Worm (Caenorhabditis elegans) whole organism, L4 larva: ENCODE measurements around the gene T20D4.12.
A peak's percentile ranks its signal among the peaks of the same experiment; 100 is the strongest.

ENCODE experiments used
- F26F4.8 ChIP-seq: fragments of 200-800 bp; sonication (Bioruptor generic); conservative IDR thresholded peaks from 2 replicates; pipeline ENCODE4 v1.3.6; 2022; ENCODE audit warnings: missing genetic modification characterization, missing compliant biosample characterization
- F37D6.2 ChIP-seq: sonication (generic microtip); optimal IDR thresholded peaks from 2 replicates; lab custom pipeline; 2016; ENCODE audit warnings: mild to moderate bottlenecking, missing genetic modification characterization, missing compliant biosample characterization
- F49E8.2 ChIP-seq: sonication (generic microtip); optimal IDR thresholded peaks from 2 replicates; lab custom pipeline; 2016; ENCODE audit warnings: missing compliant biosample characterization, mild to moderate bottlenecking, missing genetic modification characterization, borderline replicate concordance
- T20F7.1 ChIP-seq: fragments of 200-800 bp; sonication (Bioruptor generic); optimal IDR thresholded peaks from 2 replicates; lab custom pipeline; 2018; ENCODE audit warnings: mild to moderate bottlenecking, missing genetic modification characterization, missing compliant biosample characterization
- T26A8.4 ChIP-seq: fragments of 200-800 bp; sonication (Bioruptor generic); IDR thresholded peaks from 2 replicates; pipeline ENCODE4 v1.3.6; 2022; ENCODE audit warnings: missing genetic modification characterization, missing compliant biosample characterization
- aha-1 ChIP-seq: fragments of 150-350 bp; peaks from one replicate; lab custom pipeline; 2014; ENCODE audit warnings: missing biosample characterization, missing genetic modification characterization
- aly-2 ChIP-seq: sonication (generic microtip); optimal IDR thresholded peaks from 2 replicates; lab custom pipeline; 2018; ENCODE audit warnings: missing biosample characterization, missing genetic modification characterization
- ceh-32 ChIP-seq: sonication (generic microtip); optimal IDR thresholded peaks from 2 replicates; lab custom pipeline; 2016; ENCODE audit warnings: mild to moderate bottlenecking, missing genetic modification characterization, missing compliant biosample characterization; ENCODE audit not compliant: poor library complexity
- ceh-62 ChIP-seq: sonication (generic microtip); optimal IDR thresholded peaks from 2 replicates; lab custom pipeline; 2017; ENCODE audit warnings: missing biosample characterization, missing genetic modification characterization
- daf-19 ChIP-seq: fragments of 200-800 bp; sonication (Bioruptor generic); conservative IDR thresholded peaks from 2 replicates; pipeline ENCODE4 v1.3.6; 2022; ENCODE audit warnings: missing genetic modification characterization, missing compliant biosample characterization
- dmd-9 ChIP-seq: fragments of 200-800 bp; sonication (Bioruptor generic); IDR thresholded peaks from 2 replicates; pipeline ENCODE4 v1.3.6; 2022; ENCODE audit warnings: missing genetic modification reagents, missing genetic modification characterization, missing compliant biosample characterization
- dpl-1 ChIP-seq: fragments of 150-350 bp; optimal IDR thresholded peaks from 2 replicates; lab custom pipeline; 2014; ENCODE audit warnings: missing biosample characterization, missing genetic modification reagents, missing genetic modification characterization
- egl-43 ChIP-seq: fragments of 200-800 bp; sonication (Bioruptor generic); IDR thresholded peaks from 2 replicates; pipeline ENCODE4 v1.3.6; 2022; ENCODE audit warnings: missing genetic modification reagents, missing genetic modification characterization, missing compliant biosample characterization
- hif-1 ChIP-seq, 2 experiments: sonication (generic microtip); optimal IDR thresholded peaks; 2 replicates each; lab custom pipeline; 2016 to 2017; ENCODE audit warnings: missing compliant biosample characterization in 2 of 2, missing genetic modification characterization in 2 of 2, missing genetic modification reagents in 2 of 2, missing genotype in 2 of 2, mild to moderate bottlenecking in 1 of 2
- hlh-11 ChIP-seq: fragments of 200-800 bp; sonication (Bioruptor generic); optimal IDR thresholded peaks from 2 replicates; lab custom pipeline; 2018; ENCODE audit warnings: mild to moderate bottlenecking, missing genetic modification characterization, missing compliant biosample characterization
- hmg-1.1 ChIP-seq: fragments of 200-800 bp; sonication (Bioruptor generic); IDR thresholded peaks from 2 replicates; pipeline ENCODE4 v1.3.6; 2022; ENCODE audit warnings: missing genetic modification reagents, missing genetic modification characterization, missing compliant biosample characterization
- lin-39 ChIP-seq: fragments of 150-350 bp; optimal IDR thresholded peaks from 2 replicates; lab custom pipeline; 2014; ENCODE audit warnings: missing biosample characterization, missing genetic modification reagents, missing genetic modification characterization
- mdl-1 ChIP-seq, 2 experiments: fragments of 150-350 bp in 1 of 2; sonication (generic microtip) in 1 of 2; optimal IDR thresholded peaks; 2 replicates each; lab custom pipeline; 2014 to 2017; ENCODE audit warnings: missing biosample characterization in 2 of 2, missing genetic modification characterization in 2 of 2
- mxl-2 ChIP-seq: fragments of 200-800 bp; sonication (Bioruptor generic); conservative IDR thresholded peaks from 2 replicates; pipeline ENCODE4 v1.3.6; 2022; ENCODE audit warnings: missing genetic modification reagents, missing genetic modification characterization, missing compliant biosample characterization
- nhr-10 ChIP-seq: fragments of 150-350 bp; optimal IDR thresholded peaks from 2 replicates; lab custom pipeline; 2014; ENCODE audit warnings: missing biosample characterization, missing genetic modification characterization
- nhr-111 ChIP-seq: fragments of 200-800 bp; sonication (Bioruptor generic); optimal IDR thresholded peaks from 2 replicates; lab custom pipeline; 2018; ENCODE audit warnings: mild to moderate bottlenecking, missing genetic modification characterization, missing compliant biosample characterization
- nhr-28 ChIP-seq: fragments of 150-350 bp; optimal IDR thresholded peaks from 2 replicates; lab custom pipeline; 2014; ENCODE audit warnings: missing biosample characterization, missing genetic modification characterization
- nhr-42 ChIP-seq: fragments of 200-800 bp; sonication (Bioruptor generic); IDR thresholded peaks from 2 replicates; pipeline ENCODE4 v1.3.6; 2022; ENCODE audit warnings: missing genetic modification characterization, missing compliant biosample characterization
- pha-4 ChIP-seq, 2 experiments: fragments of 150-350 bp in 1 of 2; fragments of 200-800 bp in 1 of 2; sonication (Bioruptor generic) in 1 of 2; IDR thresholded peaks in 1 of 2; optimal IDR thresholded peaks in 1 of 2; 2 replicates each; pipeline versions ENCODE4 v1.3.6 to Lab custom; 2014 to 2022; ENCODE audit warnings: missing genetic modification characterization in 2 of 2, missing genetic modification reagents in 2 of 2, missing biosample characterization in 1 of 2, missing compliant biosample characterization in 1 of 2
- saeg-2 ChIP-seq: fragments of 200-800 bp; sonication (Bioruptor generic); IDR thresholded peaks from 2 replicates; pipeline ENCODE4 v1.3.6; 2022; ENCODE audit warnings: missing genetic modification reagents, missing genetic modification characterization, missing compliant biosample characterization
- spr-3 ChIP-seq: fragments of 200-800 bp; sonication (Bioruptor generic); optimal IDR thresholded peaks from 2 replicates; lab custom pipeline; 2018; ENCODE audit warnings: mild to moderate bottlenecking, missing genetic modification characterization, missing compliant biosample characterization
- tag-97 ChIP-seq: fragments of 200-800 bp; sonication (Bioruptor generic); IDR thresholded peaks from 2 replicates; pipeline ENCODE4 v1.3.6; 2022; ENCODE audit warnings: missing genetic modification characterization, missing compliant biosample characterization
- unc-130 ChIP-seq: sonication (generic microtip); optimal IDR thresholded peaks from 2 replicates; lab custom pipeline; 2016; ENCODE audit warnings: missing genetic modification reagents, missing genetic modification characterization, missing compliant biosample characterization
- unc-62 ChIP-seq, 3 experiments: fragments of 150-350 bp in 1 of 3; sonication (generic microtip); optimal IDR thresholded peaks in 2 of 3; peaks in 1 of 3; 1 replicate in 1 of 3; 2 replicates in 2 of 3; lab custom pipeline; 2014 to 2017; ENCODE audit warnings: missing biosample characterization in 3 of 3, missing genetic modification characterization in 3 of 3, missing genetic modification reagents in 3 of 3, missing genotype in 1 of 3
- ztf-11 ChIP-seq: fragments of 150-350 bp; optimal IDR thresholded peaks from 2 replicates; lab custom pipeline; 2014; ENCODE audit warnings: missing biosample characterization, missing genetic modification characterization

T20D4.12 gene

DNA sequence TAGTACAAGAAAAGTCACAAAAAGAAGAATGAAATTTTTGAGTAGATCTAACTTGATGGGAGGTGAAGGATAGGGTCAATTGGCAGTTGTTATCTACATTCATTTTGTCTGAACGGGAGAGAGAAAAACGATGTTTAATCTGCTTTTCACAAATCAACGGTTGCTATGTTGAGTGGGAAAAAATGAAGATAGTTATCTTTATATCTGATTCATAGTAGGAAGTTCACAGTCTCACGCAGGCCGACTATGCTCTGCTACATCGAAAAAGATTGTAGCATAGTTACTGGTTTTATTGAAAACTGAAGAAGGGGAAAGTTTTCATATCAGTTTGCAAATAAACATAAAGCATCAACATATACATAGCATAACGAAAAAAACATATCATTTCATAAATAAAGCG lies 41.3 kb upstream of the T20D4.12 start:
- TF ChIP-seq unc-62 (GFP tag; optimal IDR thresholded peaks at IDR 0.05 in 1 of 2; lab: Kevin White, UChicago) (peak in 1 of 2 experiments; percentile 28), unc-62 (tag; optimal IDR thresholded peaks at IDR 0.05; lab: Kevin White, UChicago) (no peak), daf-19 (GFP tag; lab: Robert Waterston, UW) (no peak), T20F7.1 (GFP tag; lab: Kevin White, UChicago) (no peak), unc-130 (GFP tag; lab: Kevin White, UChicago) (no peak), F26F4.8 (GFP tag; lab: Robert Waterston, UW) (no peak), nhr-42 (GFP tag; lab: Robert Waterston, UW) (no peak)

DNA sequence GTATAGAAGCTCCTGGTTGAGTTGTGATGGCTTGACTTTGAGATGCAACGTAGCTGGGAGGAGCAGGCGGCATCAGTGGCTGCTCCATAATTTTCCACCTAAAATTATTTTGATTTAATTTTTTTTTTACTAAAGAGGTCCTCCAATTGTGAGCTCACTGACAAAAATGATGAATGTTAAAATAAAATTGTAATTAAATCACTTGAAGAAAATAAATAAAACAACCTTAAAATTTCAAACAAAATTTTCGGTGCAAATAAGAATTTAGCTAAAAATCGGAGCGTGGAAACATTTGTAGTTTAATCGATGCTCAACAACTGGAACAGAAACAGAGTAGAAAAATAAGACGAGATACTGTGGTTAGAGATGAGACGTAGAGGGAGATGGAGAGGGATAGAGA lies 39.8 kb upstream of the T20D4.12 start, which contains the start of gene scrm-3:
Gene scrm-3, minus strand, starts transcription at position 101 of the 400 bp plus-strand sequence.
- TF ChIP-seq pha-4 (GFP tag; IDR thresholded peaks at IDR 0.05; lab: Robert Waterston, UW): no peak
- no peak for TF ChIP-seq pha-4 (tag; optimal IDR thresholded peaks at IDR 0.05; lab: Kevin White, UChicago)
- TF ChIP-seq nhr-28 (tag; lab: Kevin White, UChicago): no peak
- no peak for TF ChIP-seq F49E8.2 (tag; lab: Kevin White, UChicago)
- no peak for TF ChIP-seq hlh-11 (tag; lab: Kevin White, UChicago)
- no peak for TF ChIP-seq unc-130 (GFP tag; lab: Kevin White, UChicago)
- no peak for TF ChIP-seq T26A8.4 (GFP tag; lab: Robert Waterston, UW)
- TF ChIP-seq hmg-1.1: no peak
- TF ChIP-seq lin-39: no peak
- no peak for TF ChIP-seq dpl-1 (GFP tag; lab: Kevin White, UChicago)
- no peak for TF ChIP-seq nhr-111 (GFP tag; lab: Kevin White, UChicago)
- TF ChIP-seq nhr-10: no peak

DNA sequence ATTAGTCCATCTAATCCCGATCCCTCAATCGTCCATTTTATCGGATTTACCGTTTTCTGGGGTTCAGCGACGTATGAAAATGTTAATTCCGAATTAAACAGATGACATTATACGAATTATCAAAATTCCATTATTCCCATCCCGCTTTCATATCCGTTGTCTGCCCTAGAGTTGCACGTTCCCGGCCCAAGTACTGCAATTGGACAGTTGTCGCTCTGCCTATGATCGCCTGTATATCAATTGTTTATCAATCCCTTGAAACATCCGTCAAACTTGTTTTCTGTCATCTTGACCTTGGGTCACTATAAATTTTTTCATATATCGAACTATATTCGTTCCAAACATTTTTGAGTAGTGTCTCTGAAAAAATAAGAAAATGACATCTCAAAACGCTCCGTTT lies 38.6 kb upstream of the T20D4.12 start, which contains the start of gene C04E12.5:
Gene C04E12.5, plus strand, starts transcription at position 301 of the 400 bp plus-strand sequence.
- TF ChIP-seq unc-62 (GFP tag; optimal IDR thresholded peaks at IDR 0.05 in 1 of 2; lab: Kevin White, UChicago): peak in 1 of 2 experiments; percentile 78
- no peak for TF ChIP-seq unc-62 (tag; optimal IDR thresholded peaks at IDR 0.05; lab: Kevin White, UChicago)
- no peak for TF ChIP-seq dpl-1 (GFP tag; lab: Kevin White, UChicago)
- no peak for TF ChIP-seq unc-130 (GFP tag; lab: Kevin White, UChicago)

DNA sequence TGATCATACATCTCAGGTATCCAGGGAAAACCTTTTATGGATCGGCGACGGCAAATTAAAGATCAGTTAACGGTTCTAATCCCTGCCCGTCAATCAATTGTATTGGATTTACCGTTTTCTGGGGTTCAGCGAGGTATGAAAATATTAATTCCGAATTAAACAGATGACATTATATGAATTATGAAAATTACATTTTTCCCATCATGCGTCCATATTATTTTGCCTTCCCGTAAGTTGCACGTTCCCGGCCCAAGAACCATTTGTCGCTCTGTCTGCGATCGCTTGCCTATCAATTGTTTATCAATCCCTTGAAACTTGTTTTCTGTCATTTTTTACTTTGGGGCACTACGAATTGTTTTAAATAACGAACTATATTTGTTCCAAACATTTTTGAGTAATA lies 35.2 kb upstream of the T20D4.12 start:
- no peak for TF ChIP-seq spr-3 (GFP tag; lab: Kevin White, UChicago)
- TF ChIP-seq F37D6.2 (tag; lab: Kevin White, UChicago): no peak
- TF ChIP-seq mdl-1 (tag; optimal IDR thresholded peaks at IDR 0.05; lab: Kevin White, UChicago): no peak
- TF ChIP-seq unc-62 (GFP tag; optimal IDR thresholded peaks at IDR 0.05 in 1 of 2; lab: Kevin White, UChicago): peak in 1 of 2 experiments; percentile 97
- no peak for TF ChIP-seq unc-62 (tag; optimal IDR thresholded peaks at IDR 0.05; lab: Kevin White, UChicago)
- TF ChIP-seq egl-43 (GFP tag; lab: Robert Waterston, UW): no peak

DNA sequence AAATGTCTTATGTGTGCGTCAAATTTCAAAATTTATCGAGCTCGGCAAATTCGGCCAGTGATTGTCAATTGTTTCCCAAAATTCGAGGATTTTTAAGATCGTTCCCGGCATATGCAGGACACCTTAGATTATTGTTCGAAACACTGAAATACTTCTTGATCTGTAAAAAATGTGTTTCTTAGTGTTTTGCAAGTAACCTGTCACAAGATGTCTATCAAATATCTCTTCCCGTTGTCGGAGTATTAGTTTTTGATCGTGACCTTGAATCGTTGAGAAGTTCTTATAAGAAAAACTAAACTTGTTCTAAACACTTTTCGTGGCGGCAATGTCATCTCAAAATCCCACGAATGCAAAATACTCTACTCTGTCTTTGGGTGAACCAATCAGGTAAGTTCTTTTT lies 34.4 kb upstream of the T20D4.12 start, which contains the start of gene C04E12.4:
Gene C04E12.4, plus strand, starts transcription at position 301 of the 400 bp plus-strand sequence.
- TF ChIP-seq ceh-32 (no peak), saeg-2 (no peak), aly-2 (tag; lab: Kevin White, UChicago) (no peak), mdl-1 (tag; optimal IDR thresholded peaks at IDR 0.05; lab: Kevin White, UChicago) (no peak), dmd-9 (GFP tag; lab: Robert Waterston, UW) (no peak), hif-1 (tag; optimal IDR thresholded peaks at IDR 0.05; lab: Kevin White, UChicago) (no peak), ztf-11 (tag; lab: Kevin White, UChicago) (no peak), nhr-28 (tag; lab: Kevin White, UChicago) (peak; percentile 22), tag-97 (GFP tag; lab: Robert Waterston, UW) (no peak), ceh-62 (tag; lab: Kevin White, UChicago) (no peak), aha-1 (peak; percentile 88), mxl-2 (no peak)
- TF ChIP-seq, all 104 proteins: peak for 2
